Fruit fly (Drosophila melanogaster) whole organism, embryonic: ENCODE data around the gene Ldaf1.

Source experiments
- CG10147 ChIP-seq: fragments of 200-800 bp; sonication (Bioruptor generic); optimal IDR thresholded peaks from 2 replicates; lab custom pipeline; 2019; ENCODE audit warnings: missing biosample characterization, mild to moderate bottlenecking, missing genetic modification characterization, moderate library complexity
- CG13287 ChIP-seq: fragments of 200-800 bp; sonication (Bioruptor generic); IDR thresholded peaks from 2 replicates; pipeline ENCODE4 v1.3.6; 2022; ENCODE audit warnings: missing biosample characterization, missing genetic modification characterization; ENCODE audit not compliant: partially characterized antibody
- CG13424 ChIP-seq: fragments of 200-800 bp; sonication (Bioruptor generic); optimal IDR thresholded peaks from 2 replicates; lab custom pipeline; 2019; ENCODE audit warnings: missing biosample characterization, mild to moderate bottlenecking, missing genetic modification characterization, moderate library complexity
- CG14860 ChIP-seq: fragments of 200-800 bp; sonication (Bioruptor generic); IDR thresholded peaks from 3 replicates; pipeline ENCODE4 v1.3.6; 2022; ENCODE audit warnings: missing biosample characterization, missing genetic modification characterization; ENCODE audit not compliant: partially characterized antibody
- CG17328 ChIP-seq: fragments of 200-800 bp; sonication (Bioruptor generic); IDR thresholded peaks from 2 replicates; pipeline ENCODE4 v1.3.6; 2022; ENCODE audit warnings: missing biosample characterization, missing genetic modification characterization
- CG32532 ChIP-seq: fragments of 200-800 bp; sonication (Bioruptor generic); IDR thresholded peaks from 2 replicates; pipeline ENCODE4 v1.3.6; 2022; ENCODE audit warnings: missing biosample characterization, missing genetic modification characterization
- CG34224 ChIP-seq: fragments of 200-800 bp; sonication (Bioruptor generic); IDR thresholded peaks from 3 replicates; pipeline ENCODE4 v1.3.6; 2022; ENCODE audit warnings: missing biosample characterization, missing genetic modification characterization; ENCODE audit not compliant: partially characterized antibody
- CG43689 ChIP-seq: fragments of 200-800 bp; sonication (Bioruptor generic); IDR thresholded peaks from 2 replicates; pipeline ENCODE4 v1.3.6; 2022; ENCODE audit warnings: missing biosample characterization, missing genetic modification characterization
- CG4617 ChIP-seq: fragments of 200-800 bp; sonication (Bioruptor generic); optimal IDR thresholded peaks from 3 replicates; lab custom pipeline; 2016; ENCODE audit warnings: missing biosample characterization, missing genetic modification characterization, borderline replicate concordance
- CG5180 ChIP-seq: fragments of 200-800 bp; sonication (Bioruptor generic); optimal IDR thresholded peaks from 3 replicates; lab custom pipeline; 2017; ENCODE audit warnings: missing biosample characterization, missing genetic modification characterization, mild to moderate bottlenecking, moderate library complexity, missing genetic modification reagents
- CG5245 ChIP-seq: fragments of 200-800 bp; sonication (Bioruptor generic); optimal IDR thresholded peaks from 3 replicates; lab custom pipeline; 2016; ENCODE audit warnings: missing biosample characterization, missing genetic modification characterization
- CG7963 ChIP-seq: fragments of 200-800 bp; sonication (Bioruptor generic); IDR thresholded peaks from 3 replicates; pipeline ENCODE4 v1.3.6; 2022; ENCODE audit warnings: missing biosample characterization, missing genetic modification characterization; ENCODE audit not compliant: partially characterized antibody
- CG9727 ChIP-seq: fragments of 200-800 bp; sonication (Bioruptor generic); optimal IDR thresholded peaks from 3 replicates; lab custom pipeline; 2017; ENCODE audit warnings: missing biosample characterization, mild to moderate bottlenecking, missing genetic modification characterization
- CG9797 ChIP-seq: fragments of 200-800 bp; sonication (Bioruptor generic); optimal IDR thresholded peaks from 3 replicates; lab custom pipeline; 2018; ENCODE audit warnings: missing biosample characterization, mild to moderate bottlenecking, missing genetic modification characterization
- Deaf1 ChIP-seq: fragments of 200-800 bp; optimal IDR thresholded peaks from 3 replicates; lab custom pipeline; 2019; ENCODE audit warnings: missing biosample characterization, mild to moderate bottlenecking, missing genetic modification characterization, moderate library complexity
- Dll ChIP-seq: fragments of 200-800 bp; sonication (Bioruptor generic); IDR thresholded peaks from 4 replicates; pipeline ENCODE4 v1.3.6; 2022; ENCODE audit warnings: missing biosample characterization, missing genetic modification characterization; ENCODE audit not compliant: partially characterized antibody
- Doc3 ChIP-seq: fragments of 200-800 bp; sonication (Bioruptor generic); IDR thresholded peaks from 3 replicates; pipeline ENCODE4 v1.3.6; 2022; ENCODE audit warnings: missing biosample characterization, missing genetic modification characterization; ENCODE audit not compliant: partially characterized antibody
- Fer1 ChIP-seq: fragments of 200-800 bp; sonication (Bioruptor generic); optimal IDR thresholded peaks from 2 replicates; lab custom pipeline; 2017; ENCODE audit warnings: missing biosample characterization, mild to moderate bottlenecking, missing genetic modification characterization
- Fer3 ChIP-seq: fragments of 200-800 bp; sonication (Bioruptor generic); optimal IDR thresholded peaks from 2 replicates; lab custom pipeline; 2018; ENCODE audit warnings: missing biosample characterization, mild to moderate bottlenecking, missing genetic modification characterization, moderate library complexity
- HHEX ChIP-seq: fragments of 200-800 bp; sonication (Bioruptor generic); optimal IDR thresholded peaks from 3 replicates; lab custom pipeline; 2017; ENCODE audit warnings: missing biosample characterization, mild to moderate bottlenecking, missing genetic modification characterization, missing genetic modification reagents
- HLHmδ ChIP-seq: fragments of 200-800 bp; sonication (Bioruptor generic); optimal IDR thresholded peaks from 2 replicates; lab custom pipeline; 2018; ENCODE audit warnings: missing biosample characterization, mild to moderate bottlenecking, missing genetic modification characterization, moderate library complexity
- Hand ChIP-seq: fragments of 200-800 bp; sonication (Bioruptor generic); optimal IDR thresholded peaks from 2 replicates; lab custom pipeline; 2017; ENCODE audit warnings: mild to moderate bottlenecking, missing biosample characterization, missing genetic modification reagents, missing genetic modification characterization
- HmgD ChIP-seq: fragments of 200-800 bp; sonication (Bioruptor generic); optimal IDR thresholded peaks from 3 replicates; lab custom pipeline; 2016; ENCODE audit warnings: missing biosample characterization, missing genetic modification characterization
- HmgZ ChIP-seq: fragments of 200-800 bp; sonication (Bioruptor generic); optimal IDR thresholded peaks from 2 replicates; lab custom pipeline; 2018; ENCODE audit warnings: missing biosample characterization, mild to moderate bottlenecking, missing genetic modification characterization
- MBD-R2 ChIP-seq: fragments of 200-800 bp; sonication (Bioruptor generic); IDR thresholded peaks from 2 replicates; pipeline ENCODE4 v1.3.6; 2022; ENCODE audit warnings: missing biosample characterization, missing genetic modification characterization
- Med ChIP-seq: fragments of 200-800 bp; sonication (Bioruptor generic); peaks from one replicate; lab custom pipeline; 2016; ENCODE audit warnings: missing biosample characterization, missing genetic modification characterization, mild to moderate bottlenecking, inconsistent platforms, moderate library complexity
- Pdp1 ChIP-seq, 2 experiments: fragments of 200-800 bp; sonication (Bioruptor generic); optimal IDR thresholded peaks; 3 replicates each; lab custom pipeline; 2016; ENCODE audit warnings: missing biosample characterization in 2 of 2, missing genetic modification characterization in 2 of 2, mild to moderate bottlenecking in 1 of 2, moderate library complexity in 1 of 2
- Rx ChIP-seq: fragments of 200-800 bp; sonication (Bioruptor generic); IDR thresholded peaks from 2 replicates; pipeline ENCODE4 v1.3.6; 2022; ENCODE audit warnings: missing biosample characterization, missing genetic modification characterization
- YL-1 ChIP-seq: fragments of 200-800 bp; sonication (Bioruptor generic); optimal IDR thresholded peaks from 3 replicates; lab custom pipeline; 2017; ENCODE audit warnings: missing biosample characterization, mild to moderate bottlenecking, missing genetic modification characterization
- cg ChIP-seq: fragments of 200-800 bp; sonication (Bioruptor generic); optimal IDR thresholded peaks from 3 replicates; lab custom pipeline; 2019; ENCODE audit warnings: missing biosample characterization, mild to moderate bottlenecking, missing genetic modification characterization, moderate library complexity
- dm ChIP-seq: fragments of 200-800 bp; sonication (Bioruptor generic); optimal IDR thresholded peaks from 3 replicates; lab custom pipeline; 2016; ENCODE audit warnings: missing biosample characterization, missing genetic modification characterization
- exex ChIP-seq: fragments of 200-800 bp; sonication (Bioruptor generic); optimal IDR thresholded peaks from 4 replicates; lab custom pipeline; 2018; ENCODE audit warnings: missing biosample characterization, mild to moderate bottlenecking, missing genetic modification characterization, moderate library complexity
- gfzf ChIP-seq: fragments of 200-800 bp; sonication (Bioruptor generic); optimal IDR thresholded peaks from 2 replicates; lab custom pipeline; 2016; ENCODE audit warnings: missing biosample characterization, mild to moderate bottlenecking, missing genetic modification characterization, moderate library complexity
- grau ChIP-seq: fragments of 200-800 bp; optimal IDR thresholded peaks from 3 replicates; lab custom pipeline; 2019; ENCODE audit warnings: missing biosample characterization, mild to moderate bottlenecking, missing genetic modification characterization, moderate library complexity
- hb ChIP-seq: fragments of 200-800 bp; sonication (Bioruptor generic); IDR thresholded peaks from 3 replicates; pipeline ENCODE4 v1.3.6; 2022; ENCODE audit warnings: missing biosample characterization, missing genetic modification characterization; ENCODE audit not compliant: partially characterized antibody
- mirr ChIP-seq: fragments of 200-800 bp; sonication (Bioruptor generic); optimal IDR thresholded peaks from 3 replicates; lab custom pipeline; 2018; ENCODE audit warnings: missing biosample characterization, mild to moderate bottlenecking, missing genetic modification characterization
- nmo ChIP-seq: fragments of 200-800 bp; sonication (Bioruptor generic); optimal IDR thresholded peaks from 2 replicates; lab custom pipeline; 2018; ENCODE audit warnings: missing biosample characterization, mild to moderate bottlenecking, missing genetic modification characterization, moderate library complexity
- pita ChIP-seq: fragments of 200-800 bp; sonication (Bioruptor generic); optimal IDR thresholded peaks from 2 replicates; lab custom pipeline; 2017; ENCODE audit warnings: missing biosample characterization, mild to moderate bottlenecking, missing genetic modification characterization
- pnt ChIP-seq: fragments of 200-800 bp; sonication (Bioruptor generic); optimal IDR thresholded peaks from 3 replicates; lab custom pipeline; 2016; ENCODE audit warnings: missing biosample characterization, missing genetic modification characterization
- ro ChIP-seq: fragments of 200-800 bp; sonication (Bioruptor generic); IDR thresholded peaks from 2 replicates; pipeline ENCODE4 v1.3.6; 2022; ENCODE audit warnings: missing biosample characterization, missing genetic modification characterization
- row ChIP-seq: fragments of 200-800 bp; sonication (Bioruptor generic); IDR thresholded peaks from 3 replicates; pipeline ENCODE4 v1.3.6; 2022; ENCODE audit warnings: missing biosample characterization, missing genetic modification characterization
- sqz ChIP-seq: fragments of 200-800 bp; sonication (Bioruptor generic); optimal IDR thresholded peaks from 3 replicates; lab custom pipeline; 2018; ENCODE audit warnings: missing biosample characterization, mild to moderate bottlenecking, missing genetic modification characterization
- sug ChIP-seq: fragments of 200-800 bp; optimal IDR thresholded peaks from 2 replicates; lab custom pipeline; 2019; ENCODE audit warnings: missing biosample characterization, mild to moderate bottlenecking, missing genetic modification characterization, moderate library complexity
- unpg ChIP-seq: fragments of 200-800 bp; sonication (Bioruptor generic); optimal IDR thresholded peaks from 3 replicates; lab custom pipeline; 2018; ENCODE audit warnings: missing biosample characterization, mild to moderate bottlenecking, missing genetic modification characterization, moderate library complexity
- zen ChIP-seq: fragments of 200-800 bp; sonication (Bioruptor generic); optimal IDR thresholded peaks from 3 replicates; lab custom pipeline; 2018; ENCODE audit warnings: missing biosample characterization, mild to moderate bottlenecking, missing genetic modification characterization, moderate library complexity

The Ldaf1 gene

dm6 chrX:1922765-1923501, 21.2 kb upstream of the Ldaf1 start, which contains the start of the genes eIF2Bepsilon and Ocrl (continued):
- TF ChIP-seq mirr (GFP tag; lab: Kevin White, UChicago) (peak; percentile 33), HmgD (peak; percentile 73), CG10147 (no peak), HmgZ (tag; lab: Kevin White, UChicago) (peak; percentile 82), CG9727 (GFP tag; lab: Kevin White, UChicago) (no peak), CG14860 (no peak), pita (GFP tag; lab: Kevin White, UChicago) (peak; percentile 73), sqz (GFP tag; lab: Kevin White, UChicago) (no peak), exex (tag; lab: Kevin White, UChicago) (no peak), gfzf (GFP tag; lab: Kevin White, UChicago) (peak; percentile 99), CG5245 (no peak), CG43689 (GFP tag; lab: Robert Waterston, UW) (no peak), zen (tag; lab: Kevin White, UChicago) (peak; percentile 56), CG9797 (GFP tag; lab: Kevin White, UChicago) (peak; percentile 97)

- 0 out of 2 replicates have a peak, but pooled peaks have one; percentile 16 for TF ChIP-seq CG32532 (GFP tag; lab: Robert Waterston, UW)
- TF ChIP-seq sug (tag; lab: Kevin White, UChicago): no peak
- TF ChIP-seq unpg: no peak
- peak; percentile 19; the same call in 2 of the 3 replicates for TF ChIP-seq row (GFP tag; lab: Robert Waterston, UW)
- no peak for TF ChIP-seq HHEX (GFP tag; lab: Kevin White, UChicago)
- no peak for TF ChIP-seq Rx (GFP tag; lab: Robert Waterston, UW)
- no peak for TF ChIP-seq CG13424 (tag; lab: Kevin White, UChicago)
- TF ChIP-seq pnt (GFP tag; lab: Kevin White, UChicago): no peak
- TF ChIP-seq Med (GFP tag; lab: Kevin White, UChicago): peak; percentile 10
- peak; percentile 81 for TF ChIP-seq grau (tag; lab: Kevin White, UChicago)
- peak in 1 of 2 experiments; percentile 86 for TF ChIP-seq Pdp1 (GFP tag; optimal IDR thresholded peaks at IDR 0.05; lab: Kevin White, UChicago)
- no peak for TF ChIP-seq Deaf1 (tag; lab: Kevin White, UChicago)
- no peak for TF ChIP-seq CG17328 (GFP tag; lab: Robert Waterston, UW)
Observed at dm6 chrX:1909533-1909932, 7.8 kb upstream of the Ldaf1 start.

- TF ChIP-seq cg (GFP tag; lab: Kevin White, UChicago): peak; percentile 82
- peak; percentile 57; the same call in 1 of the 3 replicates for TF ChIP-seq hb (GFP tag; lab: Robert Waterston, UW)
- TF ChIP-seq YL-1: peak; percentile 41
- TF ChIP-seq CG13287: peak; percentile 44
- peak; percentile 36 for TF ChIP-seq dm (GFP tag; lab: Kevin White, UChicago)
- peak; percentile 77 for TF ChIP-seq CG5180 (GFP tag; lab: Kevin White, UChicago)
- TF ChIP-seq CG7963 (GFP tag; lab: Robert Waterston, UW): 0 out of 3 replicates have a peak, but pooled peaks have one; percentile 39
- TF ChIP-seq CG14860: 0 out of 3 replicates have a peak, but pooled peaks have one; percentile 31
- peak; percentile 34; the same call in 2 of the 3 replicates for TF ChIP-seq CG34224 (GFP tag; lab: Robert Waterston, UW)
- TF ChIP-seq CG4617 (GFP tag; lab: Kevin White, UChicago): peak; percentile 33
- no peak for TF ChIP-seq HLHmδ
- peak; percentile 46 for TF ChIP-seq MBD-R2 (GFP tag; lab: Robert Waterston, UW)
- no peak for TF ChIP-seq ro (GFP tag; lab: Robert Waterston, UW)
- TF ChIP-seq Pdp1 (GFP tag; optimal IDR thresholded peaks at IDR 0.05; lab: Kevin White, UChicago): peak in 1 of 2 experiments; percentile 33
- TF ChIP-seq Hand (GFP tag; lab: Kevin White, UChicago): no peak
- TF ChIP-seq Dll (GFP tag; lab: Robert Waterston, UW): peak; percentile 45; the same call in 2 of the 4 replicates
- TF ChIP-seq Fer3 (tag; lab: Kevin White, UChicago): no peak
- TF ChIP-seq Fer1 (GFP tag; lab: Kevin White, UChicago): peak; percentile 34
- peak; percentile 45; the same call in 1 of the 3 replicates for TF ChIP-seq Doc3 (GFP tag; lab: Robert Waterston, UW)
- no peak for TF ChIP-seq nmo (GFP tag; lab: Kevin White, UChicago)
Observed at dm6 chrX:1908757-1909156, 7.0 kb upstream of the Ldaf1 start, which contains the start of the genes Edem1 and Rbcn-3B. Gene Edem1 (minus strand): TSS chrX:1908827. Gene Rbcn-3B (plus strand): TSS chrX:1908920.
